Worm (Caenorhabditis elegans): Measurements from ENCODE around the gene F55E10.4.

Gene F55E10.4

ce11 chrX:8294586-8294985, 33.1 kb downstream of the F55E10.4 start, which contains the start of gene R09F10.3:
R09F10.3 (plus strand) TSS chrX:8294625.
- no peak for TF ChIP-seq ceh-31 (tag; optimal IDR thresholded peaks at IDR 0.05)
- TF ChIP-seq ceh-19 (GFP tag; optimal IDR thresholded peaks at IDR 0.05) = no peak
- no peak for TF ChIP-seq unc-3 (GFP tag; conservative IDR thresholded peaks at IDR 0.05)
- no peak for TF ChIP-seq unc-3 (tag; optimal IDR thresholded peaks at IDR 0.05)
- TF ChIP-seq unc-42 (tag; optimal IDR thresholded peaks at IDR 0.05) = no peak
- TF ChIP-seq ahr-1 (tag; optimal IDR thresholded peaks at IDR 0.05) = no peak
- TF ChIP-seq fax-1 (tag; optimal IDR thresholded peaks at IDR 0.05) = no peak
- TF ChIP-seq ttx-3 (tag; optimal IDR thresholded peaks at IDR 0.05) = no peak
- no peak for TF ChIP-seq nhr-232 (tag; optimal IDR thresholded peaks at IDR 0.05)
- TF ChIP-seq rnt-1 (tag; optimal IDR thresholded peaks at IDR 0.05) = no peak
- no peak for TF ChIP-seq C08G9.2 (tag; optimal IDR thresholded peaks at IDR 0.05)
- TF ChIP-seq tbx-2 (tag; optimal IDR thresholded peaks at IDR 0.05) = no peak
- no peak for TF ChIP-seq hlh-13 (GFP tag; optimal IDR thresholded peaks at IDR 0.05)

- TF ChIP-seq mec-3 (tag; optimal IDR thresholded peaks at IDR 0.05; ENCODE audit: borderline replicate concordance) = no peak
- peak; percentile 49 for TF ChIP-seq sdc-2 (tag; optimal IDR thresholded peaks at IDR 0.05)
- TF ChIP-seq ceh-18 (tag; optimal IDR thresholded peaks at IDR 0.05) = peak; percentile 55
- TF ChIP-seq syd-9 (tag; optimal IDR thresholded peaks at IDR 0.05) = no peak
- TF ChIP-seq ceh-34 (tag; optimal IDR thresholded peaks at IDR 0.05) = peak; percentile 82
- TF ChIP-seq unc-42 (tag; optimal IDR thresholded peaks at IDR 0.05) = peak; percentile 40
- no peak for TF ChIP-seq C38D4.7 (GFP tag; optimal IDR thresholded peaks at IDR 0.05)
- peak; percentile 35 for TF ChIP-seq rnt-1 (tag; optimal IDR thresholded peaks at IDR 0.05)
- TF ChIP-seq fkh-6 (tag; optimal IDR thresholded peaks at IDR 0.05) = no peak
- peak; percentile 1 for TF ChIP-seq ceh-2 (tag; optimal IDR thresholded peaks at IDR 0.05)
- TF ChIP-seq unc-3 (GFP tag; conservative IDR thresholded peaks at IDR 0.05) = no peak
- no peak for TF ChIP-seq unc-3 (tag; optimal IDR thresholded peaks at IDR 0.05)
- TF ChIP-seq ceh-31 (tag; optimal IDR thresholded peaks at IDR 0.05) = peak; percentile 80
- peak; percentile 36 for TF ChIP-seq pros-1 (tag; optimal IDR thresholded peaks at IDR 0.05)
- peak; percentile 18 for TF ChIP-seq dve-1 (tag; optimal IDR thresholded peaks at IDR 0.05)
- peak; percentile 69 for TF ChIP-seq nfya-1 (tag; optimal IDR thresholded peaks at IDR 0.05)
- peak; percentile 77 for TF ChIP-seq ref-2 (tag; optimal IDR thresholded peaks at IDR 0.05)
- TF ChIP-seq eyg-1 (tag; optimal IDR thresholded peaks at IDR 0.05) = peak; percentile 10
- peak; percentile 11 for TF ChIP-seq hlh-30 (tag; optimal IDR thresholded peaks at IDR 0.05; ENCODE audit: insufficient read depth)
- TF ChIP-seq ceh-48 (tag; optimal IDR thresholded peaks at IDR 0.05) = peak; percentile 16
- TF ChIP-seq unc-55 (GFP tag; optimal IDR thresholded peaks at IDR 0.05) = peak; percentile 77
- no peak for TF ChIP-seq dmd-4 (tag; optimal IDR thresholded peaks at IDR 0.05; ENCODE audit: borderline replicate concordance)
- peak; percentile 64 for TF ChIP-seq tbx-2 (tag; optimal IDR thresholded peaks at IDR 0.05)
Measured at ce11 chrX:8286740-8287299, 40.9 kb downstream of the F55E10.4 start, which contains the start of gene sec-16A.2. sec-16A.2 (plus strand) TSS chrX:8287249.

- TF ChIP-seq C08G9.2 (tag; optimal IDR thresholded peaks at IDR 0.05) (no peak), pha-2 (tag; optimal IDR thresholded peaks at IDR 0.05) (no peak), sdc-2 (tag; optimal IDR thresholded peaks at IDR 0.05) (no peak), sox-2 (GFP tag; IDR thresholded peaks at IDR 0.05) (no peak), ref-2 (tag; optimal IDR thresholded peaks at IDR 0.05) (no peak), hlh-8 (tag; optimal IDR thresholded peaks at IDR 0.05) (no peak), nhr-11 (tag; optimal IDR thresholded peaks at IDR 0.05) (no peak), nhr-232 (tag; optimal IDR thresholded peaks at IDR 0.05) (no peak)
Measured at ce11 chrX:8286164-8286563, 41.5 kb downstream of the F55E10.4 start.

ce11 chrX:8285169-8285796, 42.4 kb downstream of the F55E10.4 start, which contains the start of the genes fis-2 and F13B9.2:
fis-2 (minus strand) TSS chrX:8285219.
F13B9.2 (plus strand) TSS chrX:8285683.
- no peak for TF ChIP-seq pat-9 (tag; optimal IDR thresholded peaks at IDR 0.05)
- TF ChIP-seq unc-42 (tag; optimal IDR thresholded peaks at IDR 0.05) = no peak
- no peak for TF ChIP-seq ceh-31 (tag; optimal IDR thresholded peaks at IDR 0.05)
- TF ChIP-seq K09A11.1 (tag; optimal IDR thresholded peaks at IDR 0.05; ENCODE audit: insufficient read depth) = no peak
- no peak for TF ChIP-seq ceh-45 (GFP tag; IDR thresholded peaks at IDR 0.05)
- TF ChIP-seq hlh-30 (tag; optimal IDR thresholded peaks at IDR 0.05; ENCODE audit: insufficient read depth) = no peak
- no peak for TF ChIP-seq ahr-1 (tag; optimal IDR thresholded peaks at IDR 0.05)
- TF ChIP-seq eyg-1 (tag; optimal IDR thresholded peaks at IDR 0.05) = no peak
- TF ChIP-seq C08G9.2 (tag; optimal IDR thresholded peaks at IDR 0.05) = no peak
- no peak for TF ChIP-seq ceh-2 (tag; optimal IDR thresholded peaks at IDR 0.05)
- TF ChIP-seq sox-4 (tag; optimal IDR thresholded peaks at IDR 0.05) = no peak
- no peak for TF ChIP-seq sdc-2 (tag; optimal IDR thresholded peaks at IDR 0.05)
- no peak for TF ChIP-seq nhr-232 (tag; optimal IDR thresholded peaks at IDR 0.05)
- TF ChIP-seq hlh-6 (tag; optimal IDR thresholded peaks at IDR 0.05) = no peak
- no peak for TF ChIP-seq pros-1 (tag; optimal IDR thresholded peaks at IDR 0.05)
- TF ChIP-seq ceh-24 (tag; optimal IDR thresholded peaks at IDR 0.05) = no peak
- TF ChIP-seq ref-2 (tag; optimal IDR thresholded peaks at IDR 0.05) = no peak
- no peak for TF ChIP-seq odd-2 (tag; optimal IDR thresholded peaks at IDR 0.05)
- no peak for TF ChIP-seq elt-2 (tag; optimal IDR thresholded peaks at IDR 0.05)
- no peak for TF ChIP-seq ttx-3 (tag; optimal IDR thresholded peaks at IDR 0.05)
